Worm (Caenorhabditis elegans) whole organism, mixed stage, embryonic: ENCODE data around the gene R12B2.7.
A peak's percentile ranks its signal among the peaks of the same experiment; 100 is the strongest.

Experiments used
- M03D4.4 ChIP-seq: sonication (generic microtip); optimal IDR thresholded peaks from 2 replicates; lab custom pipeline; 2017; ENCODE audit warnings: mild to moderate bottlenecking, missing genetic modification characterization, missing compliant biosample characterization
- blmp-1 ChIP-seq: fragments of 150-350 bp; optimal IDR thresholded peaks from 2 replicates; lab custom pipeline; 2014; ENCODE audit warnings: missing biosample characterization, missing genetic modification characterization
- ceh-39 ChIP-seq: fragments of 150-350 bp; optimal IDR thresholded peaks from 2 replicates; lab custom pipeline; 2014; ENCODE audit warnings: missing biosample characterization, missing genetic modification characterization
- ceh-83 ChIP-seq: fragments of 200-800 bp; sonication (Bioruptor generic); optimal IDR thresholded peaks from 2 replicates; lab custom pipeline; 2018; ENCODE audit warnings: mild to moderate bottlenecking, missing genetic modification characterization, missing compliant biosample characterization
- ces-1 ChIP-seq: fragments of 150-350 bp; optimal IDR thresholded peaks from 2 replicates; lab custom pipeline; 2014; ENCODE audit warnings: missing biosample characterization, missing genetic modification reagents, missing genetic modification characterization
- cnd-1 ChIP-seq: fragments of 200-800 bp; sonication (Bioruptor generic); optimal IDR thresholded peaks from 2 replicates; lab custom pipeline; 2018; ENCODE audit warnings: mild to moderate bottlenecking, missing genetic modification characterization, missing compliant biosample characterization
- drap-1 ChIP-seq: fragments of 200-800 bp; sonication (Bioruptor generic); optimal IDR thresholded peaks from 3 replicates; lab custom pipeline; 2018; ENCODE audit warnings: mild to moderate bottlenecking, missing genetic modification characterization, missing compliant biosample characterization
- elt-3 ChIP-seq: fragments of 150-350 bp; optimal IDR thresholded peaks from 2 replicates; lab custom pipeline; 2014; ENCODE audit warnings: missing biosample characterization, missing genetic modification characterization
- flh-1 ChIP-seq: fragments of 200-800 bp; sonication (Bioruptor generic); optimal IDR thresholded peaks from 2 replicates; lab custom pipeline; 2018; ENCODE audit warnings: mild to moderate bottlenecking, missing genetic modification characterization, moderate library complexity, missing compliant biosample characterization
- ham-2 ChIP-seq: fragments of 200-800 bp; sonication (Bioruptor generic); optimal IDR thresholded peaks from 2 replicates; lab custom pipeline; 2018; ENCODE audit warnings: mild to moderate bottlenecking, missing genetic modification characterization, missing compliant biosample characterization
- hlh-1 ChIP-seq: fragments of 150-350 bp; optimal IDR thresholded peaks from 2 replicates; lab custom pipeline; 2014; ENCODE audit warnings: missing biosample characterization, missing genetic modification reagents, missing genetic modification characterization
- lin-13 ChIP-seq: fragments of 150-350 bp; optimal IDR thresholded peaks from 2 replicates; lab custom pipeline; 2014; ENCODE audit warnings: missing biosample characterization, missing genetic modification characterization
- lin-32 ChIP-seq: fragments of 200-800 bp; sonication (Bioruptor generic); optimal IDR thresholded peaks from 2 replicates; lab custom pipeline; 2018; ENCODE audit warnings: mild to moderate bottlenecking, missing genetic modification characterization, missing compliant biosample characterization
- mab-5 ChIP-seq: fragments of 150-350 bp; optimal IDR thresholded peaks from 2 replicates; lab custom pipeline; 2014; ENCODE audit warnings: missing biosample characterization, missing genetic modification characterization
- mep-1 ChIP-seq: fragments of 150-350 bp; optimal IDR thresholded peaks from 2 replicates; lab custom pipeline; 2017; ENCODE audit warnings: missing biosample characterization, missing genetic modification reagents, missing genetic modification characterization, inconsistent platforms
- mls-2 ChIP-seq: sonication (generic microtip); optimal IDR thresholded peaks from 2 replicates; lab custom pipeline; 2016; ENCODE audit warnings: mild to moderate bottlenecking, missing genetic modification characterization, moderate library complexity, missing compliant biosample characterization
- nhr-12 ChIP-seq: fragments of 150-350 bp; optimal IDR thresholded peaks from 2 replicates; lab custom pipeline; 2014; ENCODE audit warnings: missing biosample characterization, missing genetic modification characterization
- nhr-2 ChIP-seq: fragments of 150-350 bp; optimal IDR thresholded peaks from 2 replicates; lab custom pipeline; 2014; ENCODE audit warnings: missing biosample characterization, missing genetic modification characterization
- nhr-237 ChIP-seq: fragments of 150-350 bp; optimal IDR thresholded peaks from 2 replicates; lab custom pipeline; 2014; ENCODE audit warnings: missing biosample characterization, missing genetic modification characterization
- nhr-28 ChIP-seq: fragments of 150-350 bp; optimal IDR thresholded peaks from 2 replicates; lab custom pipeline; 2014; ENCODE audit warnings: missing biosample characterization, missing genetic modification characterization
- snpc-4 ChIP-seq: fragments of 150-350 bp; optimal IDR thresholded peaks from 2 replicates; lab custom pipeline; 2014; ENCODE audit warnings: missing biosample characterization, missing genetic modification characterization
- sptf-1 ChIP-seq: sonication (generic microtip); optimal IDR thresholded peaks from 2 replicates; lab custom pipeline; 2017; ENCODE audit warnings: mild to moderate bottlenecking, missing genetic modification characterization, moderate library complexity, missing compliant biosample characterization
- tbx-8 ChIP-seq: fragments of 200-800 bp; sonication (Bioruptor generic); optimal IDR thresholded peaks from 2 replicates; lab custom pipeline; 2018; ENCODE audit warnings: mild to moderate bottlenecking, missing genetic modification characterization, moderate library complexity, missing compliant biosample characterization
- unc-120 ChIP-seq: sonication (generic microtip); optimal IDR thresholded peaks from 2 replicates; lab custom pipeline; 2017; ENCODE audit warnings: missing genetic modification characterization, missing compliant biosample characterization; ENCODE audit not compliant: poor library complexity, severe bottlenecking
- unc-39 ChIP-seq: fragments of 150-350 bp; optimal IDR thresholded peaks from 2 replicates; lab custom pipeline; 2014; ENCODE audit warnings: missing biosample characterization, missing genetic modification characterization
- unc-62 ChIP-seq: fragments of 150-350 bp; optimal IDR thresholded peaks from 2 replicates; lab custom pipeline; 2014; ENCODE audit warnings: missing biosample characterization, missing genetic modification reagents, missing genetic modification characterization
- zip-8 ChIP-seq: fragments of 150-350 bp; optimal IDR thresholded peaks from 2 replicates; lab custom pipeline; 2014; ENCODE audit warnings: missing biosample characterization, missing genetic modification characterization
- ztf-11 ChIP-seq: fragments of 150-350 bp; optimal IDR thresholded peaks from 2 replicates; lab custom pipeline; 2014; ENCODE audit warnings: missing biosample characterization, missing genetic modification characterization

R12B2.7 gene

DNA sequence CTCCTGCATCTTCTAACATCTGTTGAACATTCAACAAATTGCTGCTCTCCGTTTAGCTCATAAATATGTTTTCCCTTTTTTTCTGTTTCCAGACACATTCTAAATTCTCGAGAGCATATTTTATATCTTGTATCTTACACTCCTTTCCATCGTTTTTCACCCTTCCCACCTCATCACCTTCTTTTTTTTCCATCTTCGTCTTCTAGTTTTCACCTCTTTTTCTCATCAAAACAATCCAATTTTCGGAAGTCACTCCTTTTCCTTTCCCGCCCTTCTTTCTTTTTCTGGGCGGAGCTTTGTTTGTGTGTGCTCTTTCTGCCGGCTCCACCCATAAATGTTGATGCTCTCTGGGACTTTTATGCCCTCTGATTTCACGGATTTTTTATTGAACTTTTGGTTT, 8.0 kb downstream of the R12B2.7 start:
- TF ChIP-seq nhr-2 (no peak), ces-1 (peak; percentile 58)

DNA sequence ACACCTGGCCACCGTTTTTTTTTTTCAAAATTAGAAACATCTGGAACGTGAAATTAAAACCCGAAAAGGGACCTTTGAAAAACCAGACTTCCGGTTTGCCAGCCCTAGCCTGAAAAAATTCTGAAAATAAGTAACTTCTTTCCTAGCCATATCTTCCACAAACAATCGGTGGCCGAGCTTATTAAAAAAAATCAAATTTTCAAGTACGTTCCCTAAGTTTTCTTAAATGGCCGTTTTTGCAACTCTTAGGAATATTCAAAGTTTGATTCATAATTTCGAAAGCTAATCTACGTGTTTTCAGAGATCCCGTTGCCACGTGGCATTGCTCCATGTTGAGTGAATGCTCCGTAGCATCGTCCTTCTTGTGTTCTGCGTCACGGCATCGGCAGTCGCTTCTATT, 8.8 kb downstream of the R12B2.7 start, which contains the start of gene R12B2.8:
Gene R12B2.8 (plus strand): TSS at position 301 of the 400 bp plus-strand sequence.
- TF ChIP-seq unc-39 (tag; lab: Kevin White, UChicago) (no peak), cnd-1 (tag; lab: Kevin White, UChicago) (no peak), zip-8 (tag; lab: Kevin White, UChicago) (no peak), ham-2 (GFP tag; lab: Kevin White, UChicago) (no peak), nhr-12 (tag; lab: Kevin White, UChicago) (no peak), nhr-28 (no peak), drap-1 (GFP tag; lab: Kevin White, UChicago) (no peak), ceh-39 (tag; lab: Kevin White, UChicago) (no peak), nhr-237 (tag; lab: Kevin White, UChicago) (no peak), ces-1 (no peak), ztf-11 (tag; lab: Kevin White, UChicago) (no peak), elt-3 (tag; lab: Kevin White, UChicago) (no peak), mab-5 (tag; lab: Kevin White, UChicago) (no peak), ceh-83 (no peak), hlh-1 (no peak), M03D4.4 (tag; lab: Kevin White, UChicago) (no peak)

ce11 chrIII:5824450-5824972, 9.7 kb downstream of the R12B2.7 start:
- TF ChIP-seq blmp-1 (tag; lab: Kevin White, UChicago) (no peak), unc-62 (GFP tag; lab: Kevin White, UChicago) (peak; percentile 15)

- TF ChIP-seq nhr-12 (tag; lab: Kevin White, UChicago) (no peak), elt-3 (tag; lab: Kevin White, UChicago) (no peak), unc-120 (tag; lab: Kevin White, UChicago) (no peak), ces-1 (peak; percentile 88), zip-8 (tag; lab: Kevin White, UChicago) (no peak), tbx-8 (no peak)
Measured at ce11 chrIII:5826895-5827437, 12.1 kb downstream of the R12B2.7 start.

DNA sequence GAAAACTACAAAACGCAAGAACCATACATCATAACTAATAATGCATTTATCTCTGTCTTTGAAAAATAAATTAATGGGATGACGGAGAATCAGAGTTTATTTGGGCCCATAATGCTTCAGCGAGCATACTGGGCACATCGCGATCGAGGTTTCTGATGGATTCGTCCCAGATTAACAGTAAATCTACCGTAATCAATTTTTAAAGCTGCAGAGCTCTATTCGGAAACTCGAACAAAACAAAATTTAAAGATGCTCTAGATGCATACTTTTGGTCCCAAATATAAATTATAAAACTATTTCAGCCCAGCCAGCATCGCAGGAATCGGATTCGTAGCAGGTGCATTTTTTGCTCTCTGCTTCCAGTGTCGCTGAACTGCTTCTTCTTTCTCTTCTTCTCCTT, 13.2 kb downstream of the R12B2.7 start:
- no peak for TF ChIP-seq lin-13 (tag; lab: Kevin White, UChicago)
- TF ChIP-seq nhr-28, result no peak
- TF ChIP-seq M03D4.4 (tag; lab: Kevin White, UChicago), result no peak
- TF ChIP-seq ztf-11 (tag; lab: Kevin White, UChicago), result no peak
- no peak for TF ChIP-seq blmp-1 (tag; lab: Kevin White, UChicago)
- TF ChIP-seq lin-32 (GFP tag; lab: Kevin White, UChicago), result no peak
- TF ChIP-seq nhr-237 (tag; lab: Kevin White, UChicago), result no peak
- no peak for TF ChIP-seq zip-8 (tag; lab: Kevin White, UChicago)
- TF ChIP-seq sptf-1 (tag; lab: Kevin White, UChicago), result no peak
- TF ChIP-seq snpc-4, result no peak
- TF ChIP-seq mab-5 (tag; lab: Kevin White, UChicago), result no peak
- TF ChIP-seq flh-1 (GFP tag; lab: Kevin White, UChicago), result no peak
- no peak for TF ChIP-seq mls-2 (tag; lab: Kevin White, UChicago)
- TF ChIP-seq ceh-39 (tag; lab: Kevin White, UChicago), result no peak
- TF ChIP-seq mep-1 (tag; lab: Kevin White, UChicago), result no peak
- TF ChIP-seq unc-62 (GFP tag; lab: Kevin White, UChicago), result no peak
- no peak for TF ChIP-seq drap-1 (GFP tag; lab: Kevin White, UChicago)
- TF ChIP-seq unc-120 (tag; lab: Kevin White, UChicago), result no peak

- TF ChIP-seq hlh-1 (no peak), unc-62 (GFP tag; lab: Kevin White, UChicago) (no peak)
Measured at ce11 chrIII:5832442-5832841, 17.6 kb downstream of the R12B2.7 start.
